Fruit fly (Drosophila melanogaster): ENCODE measurements around the gene Aven.

Gene Aven

DNA sequence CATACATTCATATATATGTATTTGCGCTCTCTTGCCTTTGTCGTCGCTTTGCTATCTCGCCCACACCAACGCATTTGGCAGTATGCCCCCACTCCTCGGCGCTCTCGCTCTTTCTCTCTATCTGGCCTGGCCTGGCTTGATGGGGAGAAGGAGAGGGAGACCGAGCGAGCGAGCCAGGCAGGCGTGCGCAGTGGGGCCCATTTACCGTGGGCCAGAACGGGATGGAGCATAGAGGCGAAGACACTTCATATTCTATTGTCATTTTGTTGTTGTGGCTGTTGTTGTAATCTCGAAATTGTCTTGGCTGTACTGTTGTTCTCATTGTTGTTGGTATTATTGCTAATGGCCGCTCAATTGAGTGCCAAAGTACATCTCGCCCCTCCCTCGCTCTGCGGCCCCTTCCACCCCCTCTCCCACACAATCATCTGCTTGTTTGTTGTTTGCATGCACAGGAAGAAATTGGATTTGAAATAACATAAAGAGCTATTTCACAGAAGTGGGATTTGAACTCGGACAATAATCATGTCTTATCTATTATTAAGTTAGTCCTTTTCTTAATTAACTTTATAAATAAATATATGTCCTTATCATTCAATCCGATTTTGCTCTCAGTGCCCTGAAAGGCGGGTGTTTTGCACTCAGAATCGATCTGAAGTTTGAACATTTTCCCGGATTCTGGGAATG, 35.8 kb upstream of the Aven start (continued):
- TF ChIP-seq slbo (GFP tag; IDR thresholded peaks at IDR 0.05) (peak; percentile 96), CG1024 (GFP tag; IDR thresholded peaks at IDR 0.05) (peak; percentile 80), insv (GFP tag; optimal IDR thresholded peaks at IDR 0.05) (peak in 1 of 2 experiments; percentile 40), Myb (GFP tag; optimal IDR thresholded peaks at IDR 0.05) (peak; percentile 3), Gug (GFP tag; IDR thresholded peaks at IDR 0.05) (peak; percentile 87), Jarid2 (GFP tag; optimal IDR thresholded peaks at IDR 0.05) (peak; percentile 62), gfzf (GFP tag; optimal IDR thresholded peaks at IDR 0.05) (no peak), Ravus (GFP tag; IDR thresholded peaks at IDR 0.05) (peak; percentile 71; the same call in 1 of the 2 replicates), hb (GFP tag; IDR thresholded peaks at IDR 0.05; ENCODE audit: partially characterized antibody) (no peak), Ets97D (GFP tag; optimal IDR thresholded peaks at IDR 0.05) (peak; percentile 13), nom (GFP tag; optimal IDR thresholded peaks at IDR 0.05) (peak; percentile 90), gt (GFP tag; IDR thresholded peaks at IDR 0.05) (peak; percentile 78), aop (GFP tag; IDR thresholded peaks at IDR 0.05) (peak; percentile 57; the same call in 1 of the 2 replicates), corto (GFP tag; optimal IDR thresholded peaks at IDR 0.05) (peak; percentile 82), CG5180 (GFP tag; optimal IDR thresholded peaks at IDR 0.05) (peak; percentile 69), yki (optimal IDR thresholded peaks at IDR 0.05) (no peak), CG11696 (GFP tag; IDR thresholded peaks at IDR 0.05) (peak; percentile 81), Rfx (GFP tag; IDR thresholded peaks at IDR 0.05) (peak; percentile 95), CG7372 (GFP tag; IDR thresholded peaks at IDR 0.05) (peak; percentile 89), CG17612 (GFP tag; IDR thresholded peaks at IDR 0.05) (peak; percentile 85), gcm2 (GFP tag; optimal IDR thresholded peaks at IDR 0.05) (peak; percentile 3), cwo (GFP tag; optimal IDR thresholded peaks at IDR 0.05) (peak; percentile 84), bsh (GFP tag; optimal IDR thresholded peaks at IDR 0.05) (peak; percentile 84 to 94), CG6272 (GFP tag; IDR thresholded peaks at IDR 0.05) (peak; percentile 79), gro (GFP tag; optimal IDR thresholded peaks at IDR 0.05) (peak; percentile 27), crc (GFP tag; optimal IDR thresholded peaks at IDR 0.05) (no peak), zen (tag; optimal IDR thresholded peaks at IDR 0.05) (peak; percentile 74), Scr (GFP tag; IDR thresholded peaks at IDR 0.05; ENCODE audit: partially characterized antibody) (no peak), Max (GFP tag; optimal IDR thresholded peaks at IDR 0.05) (peak; percentile 75), CG14860 (GFP tag; IDR thresholded peaks at IDR 0.05; ENCODE audit: partially characterized antibody) (no peak), phol (tag; optimal IDR thresholded peaks at IDR 0.05) (peak; percentile 90), CG33557 (GFP tag; optimal IDR thresholded peaks at IDR 0.05) (peak; percentile 81), CG12104 (GFP tag; optimal IDR thresholded peaks at IDR 0.05) (peak; percentile 87), D19B (GFP tag; optimal IDR thresholded peaks at IDR 0.05) (peak; percentile 75), CG33213 (GFP tag; optimal IDR thresholded peaks at IDR 0.05) (peak; percentile 36), fu2 (GFP tag; optimal IDR thresholded peaks at IDR 0.05) (peak; percentile 34), CG8924 (tag; optimal IDR thresholded peaks at IDR 0.05) (peak; percentile 89), Lim3 (GFP tag; IDR thresholded peaks at IDR 0.05) (0 out of 2 replicates have a peak, but pooled peaks have one; percentile 66), CG1647 (GFP tag; optimal IDR thresholded peaks at IDR 0.05) (peak; percentile 34), CG11398 (GFP tag; optimal IDR thresholded peaks at IDR 0.05) (no peak), Trl (optimal IDR thresholded peaks at IDR 0.05) (peak; percentile 73 to 84), Trl (GFP tag; optimal IDR thresholded peaks at IDR 0.05) (no peak), GATAe (GFP tag; conservative IDR thresholded peaks at IDR 0.05) (peak; percentile 75), Dbx (GFP tag; IDR thresholded peaks at IDR 0.05) (peak; percentile 88), tna (GFP tag; IDR thresholded peaks at IDR 0.05; ENCODE audit: partially characterized antibody) (0 out of 2 replicates have a peak, but pooled peaks have one; percentile 6), sim (GFP tag; IDR thresholded peaks at IDR 0.05) (peak; percentile 77), D19A (tag; optimal IDR thresholded peaks at IDR 0.05) (peak; percentile 83), Poxn (GFP tag; IDR thresholded peaks at IDR 0.05) (peak; percentile 71), ap (GFP tag; IDR thresholded peaks at IDR 0.05) (peak; percentile 86), CG14710 (tag; optimal IDR thresholded peaks at IDR 0.05) (peak; percentile 86)
